Fruit fly (Drosophila melanogaster): ENCODE results near the gene CG11307.

Gene CG11307

DNA sequence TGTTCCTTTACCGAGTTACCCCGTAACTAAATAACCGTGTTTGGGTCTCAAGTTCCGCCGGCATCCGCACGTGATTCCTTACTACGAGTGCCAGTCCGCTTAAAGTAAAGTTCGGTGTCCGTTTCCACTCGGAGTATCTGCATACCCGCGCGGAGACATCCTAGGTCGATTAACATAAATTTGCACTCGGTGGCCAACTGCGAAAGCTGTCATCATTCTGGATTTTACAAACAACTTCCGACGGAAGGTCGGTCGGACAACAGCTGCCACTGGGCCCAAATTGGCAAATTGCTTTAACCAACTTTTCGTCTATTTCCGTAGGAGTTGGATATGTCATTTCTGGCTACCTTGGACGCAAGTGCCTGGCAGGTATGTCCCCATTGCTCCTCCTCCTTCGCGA lies 30.9 kb upstream of the CG11307 start, which contains the start of gene TfAP-2:
Gene TfAP-2, plus strand, starts transcription at position 301 of the 400 bp plus-strand sequence.
- no peak for TF ChIP-seq Clk (GFP tag; optimal IDR thresholded peaks at IDR 0.05)
- TF ChIP-seq CG7045 (GFP tag; optimal IDR thresholded peaks at IDR 0.05): no peak
- TF ChIP-seq bab1 (GFP tag; optimal IDR thresholded peaks at IDR 0.05): no peak
- TF ChIP-seq pad (GFP tag; optimal IDR thresholded peaks at IDR 0.05): no peak
- TF ChIP-seq toe (GFP tag; optimal IDR thresholded peaks at IDR 0.05): no peak
- no peak for TF ChIP-seq Mnt (GFP tag; optimal IDR thresholded peaks at IDR 0.05)

DNA sequence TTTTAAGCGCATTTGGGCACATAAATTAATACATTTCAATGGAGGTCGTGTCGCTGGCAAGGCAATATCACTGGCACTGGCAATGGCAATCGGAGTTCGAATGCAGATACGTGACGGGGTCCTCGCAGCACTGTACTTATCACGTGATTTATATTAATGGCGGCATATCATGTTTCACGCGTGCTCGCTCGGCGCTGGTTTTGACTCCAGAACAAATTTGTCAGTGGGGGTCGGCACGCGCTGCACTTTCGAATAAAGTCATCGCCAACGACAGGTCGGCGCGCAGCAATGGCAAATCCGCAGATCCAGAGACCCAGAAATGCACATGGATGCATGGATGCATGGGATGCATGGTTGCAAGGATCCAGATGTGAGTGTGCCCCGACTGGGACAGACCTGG lies 26.2 kb upstream of the CG11307 start:
- TF ChIP-seq toe (GFP tag; optimal IDR thresholded peaks at IDR 0.05): no peak
- TF ChIP-seq bab1 (GFP tag; optimal IDR thresholded peaks at IDR 0.05): peak; percentile 7

DNA sequence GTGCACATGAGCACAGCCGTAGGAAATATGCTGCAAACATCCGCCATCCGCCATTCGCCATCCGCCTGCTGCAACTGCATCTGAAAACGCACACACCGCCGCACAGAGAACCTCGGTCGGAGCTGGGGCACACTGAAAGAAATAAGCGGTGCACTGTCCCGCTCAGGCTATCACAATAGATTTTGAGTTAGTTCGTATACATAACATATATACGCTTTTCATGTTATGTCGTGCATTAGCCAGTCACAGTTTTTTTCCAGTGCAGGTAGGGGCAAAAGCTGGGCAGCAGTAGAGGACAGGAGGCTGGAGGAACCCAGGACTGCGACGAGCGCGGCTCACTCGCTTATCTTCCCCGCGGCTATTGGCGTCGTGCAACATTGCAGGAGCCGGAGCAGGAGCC lies 23.0 kb upstream of the CG11307 start:
- TF ChIP-seq Clk (GFP tag; optimal IDR thresholded peaks at IDR 0.05) (no peak), CG7045 (GFP tag; optimal IDR thresholded peaks at IDR 0.05) (no peak), Mnt (GFP tag; optimal IDR thresholded peaks at IDR 0.05) (no peak), tj (GFP tag; optimal IDR thresholded peaks at IDR 0.05) (no peak), CG5204 (GFP tag; optimal IDR thresholded peaks at IDR 0.05) (no peak), CG14711 (tag; optimal IDR thresholded peaks at IDR 0.05) (no peak)

DNA sequence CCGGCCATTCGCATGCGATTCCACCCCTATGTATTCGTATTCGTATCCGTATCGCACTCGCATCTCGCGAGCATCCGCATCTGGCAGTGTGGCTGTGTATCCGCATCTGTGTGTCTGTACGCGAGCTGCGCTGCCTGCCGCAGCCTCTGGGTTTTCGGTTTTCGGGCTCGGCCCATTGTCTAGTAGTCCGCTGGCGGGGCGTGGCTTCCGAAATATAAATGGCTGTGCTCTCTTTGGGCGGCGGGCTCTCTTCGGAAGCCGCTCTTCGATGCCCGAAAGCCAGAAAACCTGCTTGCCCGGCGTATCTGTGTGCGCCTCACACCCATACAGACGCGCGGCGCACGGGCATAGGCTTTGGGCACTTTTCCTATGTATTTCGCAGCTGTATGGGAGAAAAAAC lies 19.1 kb upstream of the CG11307 start:
- TF ChIP-seq tj (GFP tag; optimal IDR thresholded peaks at IDR 0.05) (no peak), CG5204 (GFP tag; optimal IDR thresholded peaks at IDR 0.05) (no peak), CG1620 (GFP tag; optimal IDR thresholded peaks at IDR 0.05) (no peak), CG12768 (GFP tag; optimal IDR thresholded peaks at IDR 0.05) (no peak)

DNA sequence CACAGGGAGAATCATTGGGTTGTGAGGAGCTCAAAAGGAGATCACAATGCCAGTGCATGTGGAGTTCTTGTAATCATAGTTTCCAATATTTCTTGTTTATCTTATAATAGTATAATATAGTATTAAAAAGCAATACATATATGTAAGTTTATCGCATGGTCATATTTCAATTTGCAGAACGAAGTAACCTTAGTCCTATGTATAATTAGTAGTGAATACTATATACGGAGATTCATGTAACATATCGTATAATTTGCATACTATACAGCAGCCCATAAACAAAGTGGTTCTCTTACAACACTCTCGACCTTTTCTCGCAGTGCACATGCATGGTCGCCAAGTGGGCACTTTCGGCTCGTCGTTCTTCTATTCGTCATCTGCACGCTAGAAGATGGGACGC lies 15.1 kb upstream of the CG11307 start:
- no peak for TF ChIP-seq toe (GFP tag; optimal IDR thresholded peaks at IDR 0.05)
- no peak for TF ChIP-seq CG1620 (GFP tag; optimal IDR thresholded peaks at IDR 0.05)
- TF ChIP-seq CG7101 (tag; optimal IDR thresholded peaks at IDR 0.05): no peak
- TF ChIP-seq cnc (optimal IDR thresholded peaks at IDR 0.05): no peak
- TF ChIP-seq CG12768 (GFP tag; optimal IDR thresholded peaks at IDR 0.05): no peak
- TF ChIP-seq CG5204 (GFP tag; optimal IDR thresholded peaks at IDR 0.05): no peak
- TF ChIP-seq Clk (GFP tag; optimal IDR thresholded peaks at IDR 0.05): no peak
- no peak for TF ChIP-seq pad (GFP tag; optimal IDR thresholded peaks at IDR 0.05)
- TF ChIP-seq CG11617 (GFP tag; optimal IDR thresholded peaks at IDR 0.05): no peak
- TF ChIP-seq CG7045 (GFP tag; optimal IDR thresholded peaks at IDR 0.05): no peak
- no peak for TF ChIP-seq ovo (GFP tag; optimal IDR thresholded peaks at IDR 0.05)
- no peak for TF ChIP-seq cic (GFP tag; optimal IDR thresholded peaks at IDR 0.05)
- TF ChIP-seq Hr96 (GFP tag; optimal IDR thresholded peaks at IDR 0.05): no peak
- TF ChIP-seq bab1 (GFP tag; optimal IDR thresholded peaks at IDR 0.05): no peak
- TF ChIP-seq tj (GFP tag; optimal IDR thresholded peaks at IDR 0.05): no peak
- TF ChIP-seq kay (GFP tag; ENCODE audit: borderline replicate concordance): no peak
- no peak for TF ChIP-seq Mnt (GFP tag; optimal IDR thresholded peaks at IDR 0.05)

DNA sequence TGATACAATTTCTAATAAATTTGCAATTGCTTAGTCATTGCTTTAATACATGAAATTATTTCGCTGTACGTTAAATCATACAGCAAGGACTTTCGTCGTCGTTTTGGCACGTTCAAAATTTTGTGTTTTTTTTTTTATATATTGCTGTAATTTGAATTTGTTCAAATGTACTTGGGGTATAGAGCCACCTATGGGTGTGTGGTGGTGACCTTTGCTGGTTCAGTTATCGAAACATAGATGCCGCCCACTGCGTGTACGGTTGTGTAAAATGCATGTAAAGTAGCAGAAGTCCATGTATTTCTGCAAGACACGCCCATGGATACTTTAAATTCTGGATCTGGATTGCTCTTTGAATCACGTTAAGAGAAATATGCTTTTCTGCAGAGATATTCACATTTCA lies 13.2 kb upstream of the CG11307 start:
- no peak for TF ChIP-seq toe (GFP tag; optimal IDR thresholded peaks at IDR 0.05)
- no peak for TF ChIP-seq pad (GFP tag; optimal IDR thresholded peaks at IDR 0.05)
- TF ChIP-seq Hr96 (GFP tag; optimal IDR thresholded peaks at IDR 0.05): peak; percentile 41
- TF ChIP-seq kay (GFP tag; ENCODE audit: borderline replicate concordance): peak; percentile 35
- TF ChIP-seq CG1620 (GFP tag; optimal IDR thresholded peaks at IDR 0.05): peak; percentile 31

DNA sequence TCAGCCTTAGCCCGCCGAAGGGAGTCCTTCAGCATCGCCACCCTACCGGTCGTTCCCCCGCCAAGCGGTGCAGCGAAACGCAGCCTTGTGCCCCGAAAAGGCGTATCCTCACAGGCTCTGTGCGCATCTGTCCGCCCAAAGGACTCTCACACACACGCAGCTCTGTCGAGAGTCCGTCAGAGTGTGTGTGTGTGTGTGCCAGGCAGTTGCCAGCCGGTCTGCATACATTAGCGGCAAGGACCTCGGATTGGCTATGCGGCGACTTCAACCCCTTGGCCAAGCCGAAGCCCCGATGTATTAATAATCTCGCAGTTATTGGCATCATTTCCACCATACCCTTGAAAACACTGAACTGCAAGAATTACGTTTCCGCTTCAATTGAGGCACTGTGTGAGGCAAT lies 6.9 kb upstream of the CG11307 start:
- TF ChIP-seq CG7101 (tag; optimal IDR thresholded peaks at IDR 0.05): no peak
- no peak for TF ChIP-seq bab1 (GFP tag; optimal IDR thresholded peaks at IDR 0.05)
- no peak for TF ChIP-seq CG14711 (tag; optimal IDR thresholded peaks at IDR 0.05)
- TF ChIP-seq CG33017 (tag; optimal IDR thresholded peaks at IDR 0.05): no peak
- TF ChIP-seq CG11617 (GFP tag; optimal IDR thresholded peaks at IDR 0.05): no peak
- TF ChIP-seq ovo (GFP tag; optimal IDR thresholded peaks at IDR 0.05): no peak
- TF ChIP-seq CG5204 (GFP tag; optimal IDR thresholded peaks at IDR 0.05): no peak
- TF ChIP-seq Crg-1 (GFP tag; optimal IDR thresholded peaks at IDR 0.05): no peak
- no peak for TF ChIP-seq cic (GFP tag; optimal IDR thresholded peaks at IDR 0.05)
- TF ChIP-seq Mnt (GFP tag; optimal IDR thresholded peaks at IDR 0.05): no peak
- no peak for TF ChIP-seq CG12768 (GFP tag; optimal IDR thresholded peaks at IDR 0.05)
- no peak for TF ChIP-seq kay (GFP tag; ENCODE audit: borderline replicate concordance)
- no peak for TF ChIP-seq cnc (optimal IDR thresholded peaks at IDR 0.05)
- no peak for TF ChIP-seq pad (GFP tag; optimal IDR thresholded peaks at IDR 0.05)
- TF ChIP-seq Clk (GFP tag; optimal IDR thresholded peaks at IDR 0.05): no peak

DNA sequence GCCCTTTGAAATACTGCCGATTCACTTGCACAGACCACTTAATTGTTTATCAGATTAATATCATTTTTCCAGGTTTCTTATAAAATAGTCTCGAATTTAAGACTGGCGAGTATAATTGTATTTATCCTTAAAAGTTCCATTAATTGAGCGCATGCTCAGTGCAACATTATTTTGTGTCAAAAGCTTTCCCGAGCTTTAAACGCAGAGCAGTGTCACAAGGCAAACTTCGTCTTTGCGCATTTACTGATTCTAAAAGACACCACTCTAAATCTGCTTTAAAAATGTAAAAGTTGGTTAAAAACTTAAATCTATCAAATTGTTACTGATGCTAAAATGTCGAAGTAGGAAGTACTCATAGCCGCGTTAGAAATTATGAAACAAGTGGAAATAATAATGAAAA lies 8.1 kb downstream of the CG11307 start, which contains the start of the genes CG7166 and Alg11:
Gene CG7166, minus strand, starts transcription at position 101 of the 400 bp plus-strand sequence.
Gene Alg11, plus strand, starts transcription at position 260 of the 400 bp plus-strand sequence.
- TF ChIP-seq pad (GFP tag; optimal IDR thresholded peaks at IDR 0.05) (no peak), Hr96 (GFP tag; optimal IDR thresholded peaks at IDR 0.05) (no peak), Clk (GFP tag; optimal IDR thresholded peaks at IDR 0.05) (no peak), CG5204 (GFP tag; optimal IDR thresholded peaks at IDR 0.05) (no peak), CG11617 (GFP tag; optimal IDR thresholded peaks at IDR 0.05) (no peak), CG12768 (GFP tag; optimal IDR thresholded peaks at IDR 0.05) (no peak), CG7045 (GFP tag; optimal IDR thresholded peaks at IDR 0.05) (no peak), tj (GFP tag; optimal IDR thresholded peaks at IDR 0.05) (no peak), CG1620 (GFP tag; optimal IDR thresholded peaks at IDR 0.05) (no peak), toe (GFP tag; optimal IDR thresholded peaks at IDR 0.05) (no peak), kay (GFP tag; ENCODE audit: borderline replicate concordance) (no peak), Crg-1 (GFP tag; optimal IDR thresholded peaks at IDR 0.05) (no peak), CG33017 (tag; optimal IDR thresholded peaks at IDR 0.05) (no peak), CG14711 (tag; optimal IDR thresholded peaks at IDR 0.05) (no peak), CG7101 (tag; optimal IDR thresholded peaks at IDR 0.05) (no peak), cnc (optimal IDR thresholded peaks at IDR 0.05) (no peak), ovo (GFP tag; optimal IDR thresholded peaks at IDR 0.05) (no peak), bab1 (GFP tag; optimal IDR thresholded peaks at IDR 0.05) (no peak), Mnt (GFP tag; optimal IDR thresholded peaks at IDR 0.05) (no peak)
